Fruit fly (Drosophila melanogaster) whole organism, embryonic: ENCODE data around the gene ETHR.

ENCODE experiments used
- ATbp ChIP-seq: fragments of 200-800 bp; sonication (Bioruptor generic); optimal IDR thresholded peaks from 2 replicates; lab custom pipeline; 2017; ENCODE audit warnings: missing biosample characterization, mild to moderate bottlenecking, missing genetic modification characterization, missing genetic modification reagents
- Ada2b ChIP-seq: fragments of 200-800 bp; sonication (Bioruptor generic); IDR thresholded peaks from 2 replicates; pipeline ENCODE4 v1.3.6; 2022; ENCODE audit warnings: missing biosample characterization, missing genetic modification characterization
- Asciz ChIP-seq: fragments of 200-800 bp; sonication (Bioruptor generic); optimal IDR thresholded peaks from 2 replicates; lab custom pipeline; 2017; ENCODE audit warnings: missing biosample characterization, mild to moderate bottlenecking, missing genetic modification characterization, missing genetic modification reagents
- Blimp-1 ChIP-seq: fragments of 200-800 bp; sonication (Bioruptor generic); optimal IDR thresholded peaks from 3 replicates; lab custom pipeline; 2018; ENCODE audit warnings: missing biosample characterization, missing genetic modification characterization, mild to moderate bottlenecking, moderate library complexity, missing genetic modification reagents
- CG1529 ChIP-seq: fragments of 200-800 bp; sonication (Bioruptor generic); optimal IDR thresholded peaks from 3 replicates; lab custom pipeline; 2018; ENCODE audit warnings: missing biosample characterization, missing genetic modification characterization
- CG15479 ChIP-seq: fragments of 200-800 bp; sonication (Bioruptor generic); optimal IDR thresholded peaks from 3 replicates; lab custom pipeline; 2019; ENCODE audit warnings: missing biosample characterization, mild to moderate bottlenecking, missing genetic modification characterization, moderate library complexity
- CG16813 ChIP-seq: fragments of 200-800 bp; sonication (Bioruptor generic); IDR thresholded peaks from 3 replicates; pipeline ENCODE4 v1.3.6; 2022; ENCODE audit warnings: missing biosample characterization, missing genetic modification characterization; ENCODE audit not compliant: partially characterized antibody
- CG1792 ChIP-seq: fragments of 200-800 bp; sonication (Bioruptor generic); optimal IDR thresholded peaks from 2 replicates; lab custom pipeline; 2016; ENCODE audit warnings: missing biosample characterization, missing genetic modification characterization
- CG18262 ChIP-seq: fragments of 200-800 bp; optimal IDR thresholded peaks from 3 replicates; lab custom pipeline; 2019; ENCODE audit warnings: missing biosample characterization, mild to moderate bottlenecking, missing genetic modification characterization, moderate library complexity
- CG2889 ChIP-seq: fragments of 200-800 bp; sonication (Bioruptor generic); IDR thresholded peaks from 3 replicates; pipeline ENCODE4 v1.3.6; 2022; ENCODE audit warnings: missing biosample characterization, missing genetic modification characterization
- CG31388 ChIP-seq: fragments of 200-800 bp; sonication (Bioruptor generic); optimal IDR thresholded peaks from 2 replicates; lab custom pipeline; 2016; ENCODE audit warnings: missing biosample characterization, missing genetic modification characterization
- CG32772 ChIP-seq: fragments of 200-800 bp; sonication (Bioruptor generic); IDR thresholded peaks from 2 replicates; pipeline ENCODE4 v1.3.6; 2022; ENCODE audit warnings: missing biosample characterization, missing genetic modification characterization
- CG3281 ChIP-seq: fragments of 200-800 bp; sonication (Bioruptor generic); optimal IDR thresholded peaks from 3 replicates; lab custom pipeline; 2017; ENCODE audit warnings: missing biosample characterization, mild to moderate bottlenecking, missing genetic modification characterization
- CG6683 ChIP-seq: fragments of 200-800 bp; sonication (Bioruptor generic); optimal IDR thresholded peaks from 2 replicates; lab custom pipeline; 2017; ENCODE audit warnings: missing biosample characterization, mild to moderate bottlenecking, missing genetic modification characterization, missing genetic modification reagents
- CG6765 ChIP-seq: fragments of 200-800 bp; sonication (Bioruptor generic); optimal IDR thresholded peaks from 3 replicates; lab custom pipeline; 2017; ENCODE audit warnings: missing biosample characterization, mild to moderate bottlenecking, missing genetic modification characterization
- CG6791 ChIP-seq: fragments of 200-800 bp; sonication (Bioruptor generic); IDR thresholded peaks from 3 replicates; pipeline ENCODE4 v1.3.6; 2022; ENCODE audit warnings: missing biosample characterization, missing genetic modification characterization; ENCODE audit not compliant: partially characterized antibody
- CG8281 ChIP-seq: fragments of 200-800 bp; sonication (Bioruptor generic); optimal IDR thresholded peaks from 2 replicates; lab custom pipeline; 2018; ENCODE audit warnings: missing biosample characterization, mild to moderate bottlenecking, missing genetic modification characterization, moderate library complexity
- CG8388 ChIP-seq: fragments of 200-800 bp; sonication (Bioruptor generic); optimal IDR thresholded peaks from 2 replicates; lab custom pipeline; 2019; ENCODE audit warnings: missing biosample characterization, mild to moderate bottlenecking, missing genetic modification characterization, moderate library complexity
- CG8765 ChIP-seq: fragments of 200-800 bp; sonication (Bioruptor generic); IDR thresholded peaks from 2 replicates; pipeline ENCODE4 v1.3.6; 2022; ENCODE audit warnings: missing biosample characterization, missing genetic modification characterization
- CG9797 ChIP-seq: fragments of 200-800 bp; sonication (Bioruptor generic); optimal IDR thresholded peaks from 3 replicates; lab custom pipeline; 2018; ENCODE audit warnings: missing biosample characterization, mild to moderate bottlenecking, missing genetic modification characterization
- Gug ChIP-seq: fragments of 200-800 bp; sonication (Bioruptor generic); IDR thresholded peaks from 4 replicates; pipeline ENCODE4 v1.3.6; 2022; ENCODE audit warnings: missing biosample characterization, missing genetic modification characterization
- Myb ChIP-seq: fragments of 200-800 bp; sonication (Bioruptor generic); optimal IDR thresholded peaks from 2 replicates; lab custom pipeline; 2016; ENCODE audit warnings: missing biosample characterization, missing genetic modification characterization
- Neu2 ChIP-seq: fragments of 200-800 bp; sonication (Bioruptor generic); optimal IDR thresholded peaks from 3 replicates; lab custom pipeline; 2016; ENCODE audit warnings: missing biosample characterization, missing genetic modification characterization, borderline replicate concordance
- NfI ChIP-seq: fragments of 200-800 bp; sonication (Bioruptor generic); optimal IDR thresholded peaks from 3 replicates; lab custom pipeline; 2018; ENCODE audit warnings: missing biosample characterization, mild to moderate bottlenecking, missing genetic modification characterization, moderate library complexity
- Ravus ChIP-seq: fragments of 200-800 bp; sonication (Bioruptor generic); IDR thresholded peaks from 2 replicates; pipeline ENCODE4 v1.3.6; 2022; ENCODE audit warnings: missing biosample characterization, missing genetic modification characterization
- Sry-δ ChIP-seq: fragments of 200-800 bp; sonication (Bioruptor generic); optimal IDR thresholded peaks from 2 replicates; lab custom pipeline; 2016; ENCODE audit warnings: missing biosample characterization, missing genetic modification characterization
- Trl ChIP-seq, 3 experiments: fragments of >200 bp in 2 of 3; fragments of 200-800 bp in 1 of 3; sonication (Bioruptor generic) in 1 of 3; optimal IDR thresholded peaks; 2 replicates in 1 of 3; 3 replicates in 2 of 3; lab custom pipeline; 2016 to 2017; ENCODE audit warnings: missing biosample characterization in 1 of 3, missing genetic modification characterization in 1 of 3
- ara ChIP-seq: fragments of 200-800 bp; sonication (Bioruptor generic); IDR thresholded peaks from 2 replicates; pipeline ENCODE4 v1.3.6; 2022; ENCODE audit warnings: missing biosample characterization, missing genetic modification characterization
- caup ChIP-seq: fragments of 200-800 bp; sonication (Bioruptor generic); optimal IDR thresholded peaks from 3 replicates; lab custom pipeline; 2017; ENCODE audit warnings: missing biosample characterization, mild to moderate bottlenecking, missing genetic modification characterization, moderate library complexity; ENCODE audit not compliant: severe bottlenecking
- chm ChIP-seq: fragments of 200-800 bp; sonication (Bioruptor generic); IDR thresholded peaks from 2 replicates; pipeline ENCODE4 v1.3.6; 2022; ENCODE audit warnings: missing biosample characterization, missing genetic modification characterization
- cwo ChIP-seq: fragments of 200-800 bp; sonication (Bioruptor generic); optimal IDR thresholded peaks from 3 replicates; lab custom pipeline; 2017; ENCODE audit warnings: missing biosample characterization, missing genetic modification characterization, mild to moderate bottlenecking, moderate library complexity, missing genetic modification reagents
- dmrt11E ChIP-seq: fragments of 200-800 bp; sonication (Bioruptor generic); optimal IDR thresholded peaks from 3 replicates; lab custom pipeline; 2018; ENCODE audit warnings: missing biosample characterization, mild to moderate bottlenecking, missing genetic modification characterization, moderate library complexity
- eve ChIP-seq, 2 experiments: fragments of >200 bp; optimal IDR thresholded peaks; 2 replicates each; lab custom pipeline; 2017; ENCODE audit warnings: missing biosample characterization in 2 of 2, missing genetic modification characterization in 2 of 2
- grau ChIP-seq: fragments of 200-800 bp; optimal IDR thresholded peaks from 3 replicates; lab custom pipeline; 2019; ENCODE audit warnings: missing biosample characterization, mild to moderate bottlenecking, missing genetic modification characterization, moderate library complexity
- gro ChIP-seq: fragments of 200-800 bp; sonication (Bioruptor generic); optimal IDR thresholded peaks from 2 replicates; lab custom pipeline; 2016; ENCODE audit warnings: missing biosample characterization, missing genetic modification characterization
- her ChIP-seq: fragments of 200-800 bp; sonication (Bioruptor generic); optimal IDR thresholded peaks from 2 replicates; lab custom pipeline; 2016; ENCODE audit warnings: missing biosample characterization, missing genetic modification characterization
- insv ChIP-seq, 2 experiments: fragments of 200-800 bp; sonication (Bioruptor generic); optimal IDR thresholded peaks; 3 replicates each; lab custom pipeline; 2016 to 2018; ENCODE audit warnings: missing biosample characterization in 2 of 2, missing genetic modification characterization in 2 of 2
- klu ChIP-seq: fragments of 200-800 bp; sonication (Bioruptor generic); IDR thresholded peaks from 2 replicates; pipeline ENCODE4 v1.3.6; 2022; ENCODE audit warnings: missing biosample characterization, missing genetic modification characterization
- pb ChIP-seq: fragments of 200-800 bp; sonication (Bioruptor generic); optimal IDR thresholded peaks from 3 replicates; lab custom pipeline; 2016; ENCODE audit warnings: missing biosample characterization, missing genetic modification characterization
- peb ChIP-seq: fragments of 200-800 bp; sonication (Bioruptor generic); IDR thresholded peaks from 2 replicates; pipeline ENCODE4 v1.3.6; 2022; ENCODE audit warnings: missing biosample characterization, missing genetic modification characterization
- slbo ChIP-seq: fragments of 200-800 bp; sonication (Bioruptor generic); IDR thresholded peaks from 2 replicates; pipeline ENCODE4 v1.3.6; 2022; ENCODE audit warnings: missing biosample characterization, missing genetic modification characterization
- slou ChIP-seq: fragments of 200-800 bp; sonication (Bioruptor generic); optimal IDR thresholded peaks from 3 replicates; lab custom pipeline; 2016; ENCODE audit warnings: missing biosample characterization, missing genetic modification characterization
- ssp ChIP-seq: fragments of 200-800 bp; sonication (Bioruptor generic); IDR thresholded peaks from 2 replicates; pipeline ENCODE4 v1.3.6; 2022; ENCODE audit warnings: missing biosample characterization, missing genetic modification characterization
- tin ChIP-seq: fragments of 200-800 bp; sonication (Bioruptor generic); optimal IDR thresholded peaks from 3 replicates; lab custom pipeline; 2016; ENCODE audit warnings: missing biosample characterization, missing genetic modification characterization
- tll ChIP-seq, 2 experiments: fragments of 200-800 bp in 1 of 2; fragments of >200 bp in 1 of 2; sonication (Bioruptor generic) in 1 of 2; optimal IDR thresholded peaks; 2 replicates each; lab custom pipeline; 2017 to 2019; ENCODE audit warnings: missing biosample characterization in 2 of 2, missing genetic modification characterization in 2 of 2, mild to moderate bottlenecking in 1 of 2, moderate library complexity in 1 of 2
- unc-4 ChIP-seq: fragments of 200-800 bp; sonication (Bioruptor generic); IDR thresholded peaks from 2 replicates; pipeline ENCODE4 v1.3.6; 2022; ENCODE audit warnings: missing biosample characterization, missing genetic modification characterization; ENCODE audit not compliant: partially characterized antibody
- vvl ChIP-seq: fragments of 200-800 bp; sonication (Bioruptor generic); IDR thresholded peaks from 2 replicates; pipeline ENCODE4 v1.3.6; 2022; ENCODE audit warnings: missing biosample characterization, missing genetic modification characterization
- zf30C ChIP-seq: fragments of 200-800 bp; sonication (Bioruptor generic); optimal IDR thresholded peaks from 3 replicates; lab custom pipeline; 2018; ENCODE audit warnings: missing biosample characterization, mild to moderate bottlenecking, missing genetic modification characterization

ETHR gene

dm6 chr3R:21204500-21205167 lies 42.2 kb upstream of the ETHR start (continued):
- TF ChIP-seq ATbp (GFP tag; lab: Kevin White, UChicago) (peak; percentile 92), Asciz (GFP tag; lab: Kevin White, UChicago) (peak; percentile 86), caup (GFP tag; lab: Kevin White, UChicago) (peak; percentile 60), CG9797 (GFP tag; lab: Kevin White, UChicago) (no peak), Ravus (no peak), cwo (GFP tag; lab: Kevin White, UChicago) (peak; percentile 53), slou (GFP tag; lab: Kevin White, UChicago) (peak; percentile 33), Sry-δ (GFP tag; lab: Kevin White, UChicago) (peak; percentile 37), CG8281 (tag; lab: Kevin White, UChicago) (peak; percentile 70), Blimp-1 (peak; percentile 91), slbo (GFP tag; lab: Robert Waterston, UW) (peak; percentile 45; the same call in 1 of the 2 replicates), Neu2 (GFP tag; lab: Kevin White, UChicago) (no peak), CG1529 (GFP tag; lab: Kevin White, UChicago) (peak; percentile 91), CG32772 (peak; percentile 71), eve (GFP tag; optimal IDR thresholded peaks at IDR 0.05; lab: Kevin White, UChicago) (peak in 1 of 2 experiments; percentile 98), Myb (GFP tag; lab: Kevin White, UChicago) (peak; percentile 40), unc-4 (peak; percentile 43; the same call in 1 of the 2 replicates), insv (GFP tag; optimal IDR thresholded peaks at IDR 0.05; lab: Kevin White, UChicago) (no peak), ara (GFP tag; lab: Robert Waterston, UW) (peak; percentile 80), CG2889 (no peak), tin (GFP tag; lab: Kevin White, UChicago) (peak; percentile 72), CG16813 (GFP tag; lab: Robert Waterston, UW) (no peak), grau (peak; percentile 86), tll (GFP tag; optimal IDR thresholded peaks at IDR 0.05; lab: Kevin White, UChicago) (no peak), gro (GFP tag; lab: Kevin White, UChicago) (no peak), CG18262 (peak; percentile 94), vvl (GFP tag; lab: Robert Waterston, UW) (peak; percentile 70), CG1792 (peak; percentile 83), dmrt11E (tag; lab: Kevin White, UChicago) (peak; percentile 79), zf30C (GFP tag; lab: Kevin White, UChicago) (peak; percentile 75), CG15479 (GFP tag; lab: Kevin White, UChicago) (no peak), CG6791 (GFP tag; lab: Robert Waterston, UW) (no peak), ssp (GFP tag; lab: Robert Waterston, UW) (peak; percentile 67), CG6683 (peak; percentile 21), peb (GFP tag; lab: Robert Waterston, UW) (peak; percentile 41; the same call in 1 of the 2 replicates), Ada2b (peak; percentile 85), her (GFP tag; lab: Kevin White, UChicago) (peak; percentile 80), NfI (GFP tag; lab: Kevin White, UChicago) (peak; percentile 86), pb (GFP tag; lab: Kevin White, UChicago) (peak; percentile 77), Gug (peak; percentile 73; the same call in 3 of the 4 replicates), CG6765 (no peak), CG8765 (GFP tag; lab: Robert Waterston, UW) (no peak), chm (GFP tag; lab: Robert Waterston, UW) (no peak; the same call in 1 of the 2 replicates), Trl (optimal IDR thresholded peaks at IDR 0.05; lab: Kevin White, UChicago) (peak; percentile 81 to 92), Trl (GFP tag; optimal IDR thresholded peaks at IDR 0.05; lab: Kevin White, UChicago) (peak; percentile 35), klu (GFP tag; lab: Robert Waterston, UW) (no peak), CG8388 (peak; percentile 89), CG31388 (GFP tag; lab: Kevin White, UChicago) (peak; percentile 58), CG3281 (GFP tag; lab: Kevin White, UChicago) (peak; percentile 67)
